Worm (Caenorhabditis elegans) whole organism, L4 larva: Measurements from ENCODE around the gene npr-8.

Experiments
- F26F4.8 ChIP-seq: fragments of 200-800 bp; sonication (Bioruptor generic); conservative IDR thresholded peaks from 2 replicates; pipeline ENCODE4 v1.3.6; 2022; ENCODE audit warnings: missing genetic modification characterization, missing compliant biosample characterization
- dmd-8 ChIP-seq: fragments of 200-800 bp; sonication (Bioruptor generic); IDR thresholded peaks from 2 replicates; pipeline ENCODE4 v1.3.6; 2022; ENCODE audit warnings: missing genetic modification characterization, missing compliant biosample characterization
- mdl-1 ChIP-seq, 2 experiments: fragments of 150-350 bp in 1 of 2; sonication (generic microtip) in 1 of 2; optimal IDR thresholded peaks; 2 replicates each; lab custom pipeline; 2014 to 2017; ENCODE audit warnings: missing biosample characterization in 2 of 2, missing genetic modification characterization in 2 of 2
- nhr-237 ChIP-seq: sonication (generic microtip); optimal IDR thresholded peaks from 2 replicates; lab custom pipeline; 2017; ENCODE audit warnings: missing biosample characterization, missing genetic modification characterization
- nhr-28 ChIP-seq: fragments of 150-350 bp; optimal IDR thresholded peaks from 2 replicates; lab custom pipeline; 2014; ENCODE audit warnings: missing biosample characterization, missing genetic modification characterization
- unc-39 ChIP-seq: sonication (generic microtip); optimal IDR thresholded peaks from 2 replicates; lab custom pipeline; 2017; ENCODE audit warnings: missing biosample characterization, missing genetic modification characterization

- TF ChIP-seq unc-39 (tag; lab: Kevin White, UChicago) = no peak
- TF ChIP-seq nhr-237 = no peak
- TF ChIP-seq nhr-28 = no peak
- no peak for TF ChIP-seq mdl-1 (tag; optimal IDR thresholded peaks at IDR 0.05; lab: Kevin White, UChicago)
- TF ChIP-seq F26F4.8 = no peak
- TF ChIP-seq dmd-8 (GFP tag; lab: Robert Waterston, UW) = no peak
Observed at ce11 chrX:7420571-7420970, 43.5 kb downstream of the npr-8 start, which contains the start of gene C10A4.9.
